Fruit fly (Drosophila melanogaster): ENCODE measurements around the gene CG15330.

- TF ChIP-seq Hnf4 (GFP tag; optimal IDR thresholded peaks at IDR 0.05) (no peak), h (GFP tag; optimal IDR thresholded peaks at IDR 0.05) (no peak), rgr (GFP tag; optimal IDR thresholded peaks at IDR 0.05) (no peak), br (GFP tag; optimal IDR thresholded peaks at IDR 0.05) (no peak), usp (GFP tag; optimal IDR thresholded peaks at IDR 0.05) (no peak), N (GFP tag; optimal IDR thresholded peaks at IDR 0.05) (no peak), foxo (GFP tag; optimal IDR thresholded peaks at IDR 0.05) (no peak), Rel (GFP tag; optimal IDR thresholded peaks at IDR 0.05) (no peak), Rel (tag; optimal IDR thresholded peaks at IDR 0.05) (no peak), lola (GFP tag; optimal IDR thresholded peaks at IDR 0.05) (no peak), pan (optimal IDR thresholded peaks at IDR 0.05) (no peak), OdsH (GFP tag; optimal IDR thresholded peaks at IDR 0.05) (no peak)
These were observed 11.4 kb downstream of the CG15330 start for dm6 chrX:7967052-7967847.
